Fruit fly (Drosophila melanogaster): ENCODE measurements around the gene ND-39.

DNA sequence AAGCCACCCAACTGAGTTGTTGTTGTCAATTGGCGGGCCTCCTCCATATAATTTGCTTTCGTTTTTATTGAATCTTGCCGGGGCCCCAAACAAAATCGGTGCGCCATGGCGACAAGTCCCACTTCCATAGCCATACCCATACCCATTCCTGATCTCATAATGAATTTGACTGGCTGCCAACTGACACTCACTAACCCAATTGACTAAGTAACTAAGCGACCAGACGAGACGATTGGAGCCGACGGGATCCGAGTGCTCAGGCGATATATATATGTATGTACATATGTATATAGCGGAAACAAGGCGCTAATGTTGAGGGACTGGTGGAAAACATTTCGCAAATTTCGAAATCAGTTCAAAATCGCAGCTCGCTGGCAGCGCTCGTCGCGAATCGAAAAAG lies 25.3 kb upstream of the ND-39 start, which contains the start of gene Tdh:
- TF ChIP-seq salr (GFP tag; optimal IDR thresholded peaks at IDR 0.05), result no peak
- no peak for TF ChIP-seq Sox15 (GFP tag; optimal IDR thresholded peaks at IDR 0.05)
- no peak for TF ChIP-seq CG11902 (GFP tag; optimal IDR thresholded peaks at IDR 0.05)
- no peak for TF ChIP-seq esn (GFP tag; optimal IDR thresholded peaks at IDR 0.05)
- TF ChIP-seq vri (GFP tag; optimal IDR thresholded peaks at IDR 0.05), result no peak
- no peak for TF ChIP-seq Ets96B (tag; optimal IDR thresholded peaks at IDR 0.05)
- no peak for TF ChIP-seq Lpt (GFP tag; optimal IDR thresholded peaks at IDR 0.05)
- no peak for TF ChIP-seq CG6854 (GFP tag; optimal IDR thresholded peaks at IDR 0.05)
- no peak for TF ChIP-seq CG6163 (GFP tag; IDR thresholded peaks at IDR 0.05)
- TF ChIP-seq Sox102F (GFP tag; optimal IDR thresholded peaks at IDR 0.05), result no peak
- no peak for TF ChIP-seq CG34406 (GFP tag; optimal IDR thresholded peaks at IDR 0.05)
- TF ChIP-seq OdsH (GFP tag; optimal IDR thresholded peaks at IDR 0.05), result no peak
